Fruit fly (Drosophila melanogaster): ENCODE data around the gene Dronc.

The Dronc gene

DNA sequence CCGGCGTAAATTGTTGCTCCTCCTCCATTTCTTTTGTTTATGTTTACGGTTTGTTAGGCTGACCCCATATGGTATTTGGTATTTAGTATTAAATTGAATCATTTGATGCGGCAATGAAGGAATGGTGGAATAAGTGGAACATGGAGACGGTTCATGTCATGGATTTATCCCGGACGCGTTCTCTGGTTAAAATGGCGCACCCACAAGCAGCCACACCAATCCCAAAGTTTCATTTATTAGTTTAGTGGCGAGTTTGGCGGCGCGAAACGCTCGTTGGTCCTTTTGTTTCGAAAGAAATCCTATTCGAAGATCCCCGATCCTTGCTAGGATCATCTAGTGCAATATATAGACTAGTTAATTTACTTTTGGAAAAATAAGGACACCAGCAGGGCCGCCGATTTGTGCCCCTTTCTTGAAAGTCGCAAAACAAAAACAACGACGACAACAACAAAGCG lies at the start of gene Dronc, which contains the start of gene CG6685:
Gene Dronc, plus strand, starts transcription at position 213 of the 455 bp plus-strand sequence.
Gene CG6685, minus strand, starts transcription at position 51 of the 455 bp plus-strand sequence.
- peak; percentile 59 for TF ChIP-seq gro (GFP tag; optimal IDR thresholded peaks at IDR 0.05)
- TF ChIP-seq CG8924 (tag; optimal IDR thresholded peaks at IDR 0.05): no peak
- peak; percentile 83 for TF ChIP-seq CG15514 (GFP tag; optimal IDR thresholded peaks at IDR 0.05)
- peak; percentile 57 for TF ChIP-seq ftz-f1 (GFP tag; optimal IDR thresholded peaks at IDR 0.05)
- TF ChIP-seq Hr78 (GFP tag; optimal IDR thresholded peaks at IDR 0.05): peak in 1 of 2 experiments; percentile 80
- TF ChIP-seq CG9797 (GFP tag; optimal IDR thresholded peaks at IDR 0.05): peak; percentile 85
- TF ChIP-seq trem (tag; optimal IDR thresholded peaks at IDR 0.05): peak; percentile 57
- peak; percentile 59 for TF ChIP-seq CHES-1-like (GFP tag; optimal IDR thresholded peaks at IDR 0.05)
- peak; percentile 58 for TF ChIP-seq pita (GFP tag; optimal IDR thresholded peaks at IDR 0.05)
- peak; percentile 98 for TF ChIP-seq pzg (GFP tag; optimal IDR thresholded peaks at IDR 0.05)
- TF ChIP-seq stwl (tag; optimal IDR thresholded peaks at IDR 0.05): peak; percentile 97
- peak; percentile 65 for TF ChIP-seq gsb-n (tag; optimal IDR thresholded peaks at IDR 0.05)
- peak; percentile 43 for TF ChIP-seq CG17829 (tag; optimal IDR thresholded peaks at IDR 0.05)
- peak; percentile 57 for TF ChIP-seq nmo (GFP tag; optimal IDR thresholded peaks at IDR 0.05)
- peak; percentile 9 for TF ChIP-seq zfh2 (GFP tag; optimal IDR thresholded peaks at IDR 0.05)
- TF ChIP-seq chn (GFP tag; optimal IDR thresholded peaks at IDR 0.05): no peak
- peak; percentile 59 for TF ChIP-seq Myb (GFP tag; optimal IDR thresholded peaks at IDR 0.05)
- TF ChIP-seq YL-1 (GFP tag; optimal IDR thresholded peaks at IDR 0.05): peak; percentile 77
- TF ChIP-seq CG13624 (GFP tag; optimal IDR thresholded peaks at IDR 0.05): peak; percentile 30
- peak; percentile 70 for TF ChIP-seq Hmr (GFP tag; optimal IDR thresholded peaks at IDR 0.05)
- peak; percentile 52 for TF ChIP-seq Jarid2 (GFP tag; optimal IDR thresholded peaks at IDR 0.05)
- TF ChIP-seq pfk (GFP tag; optimal IDR thresholded peaks at IDR 0.05): peak; percentile 95
- TF ChIP-seq knrl (GFP tag; IDR thresholded peaks at IDR 0.05; ENCODE audit: partially characterized antibody): no peak; the same call in 2 of the 3 replicates
- TF ChIP-seq scrt (GFP tag; optimal IDR thresholded peaks at IDR 0.05): peak; percentile 64
- TF ChIP-seq Eip74EF (GFP tag; optimal IDR thresholded peaks at IDR 0.05): no peak
- peak; percentile 14 for TF ChIP-seq ewg (GFP tag; optimal IDR thresholded peaks at IDR 0.05)
- TF ChIP-seq CG11085 (GFP tag; IDR thresholded peaks at IDR 0.05): no peak
- peak; percentile 83 for TF ChIP-seq CG33213 (GFP tag; optimal IDR thresholded peaks at IDR 0.05)
- peak; percentile 11 for TF ChIP-seq HmgD (GFP tag; optimal IDR thresholded peaks at IDR 0.05)
- peak; percentile 88 for TF ChIP-seq CG12659 (GFP tag; optimal IDR thresholded peaks at IDR 0.05)
- peak; percentile 33 for TF ChIP-seq dm (GFP tag; optimal IDR thresholded peaks at IDR 0.05)
- no peak for TF ChIP-seq CG1647 (GFP tag; optimal IDR thresholded peaks at IDR 0.05)
- no peak for TF ChIP-seq CG3995 (GFP tag; optimal IDR thresholded peaks at IDR 0.05)
- no peak for TF ChIP-seq sim (GFP tag; IDR thresholded peaks at IDR 0.05)
- peak; percentile 70 for TF ChIP-seq hkb (optimal IDR thresholded peaks at IDR 0.05)
- TF ChIP-seq hkb (GFP tag; IDR thresholded peaks at IDR 0.05): no peak
- TF ChIP-seq CG3163 (GFP tag; optimal IDR thresholded peaks at IDR 0.05): peak; percentile 2
- TF ChIP-seq Abd-B (GFP tag; optimal IDR thresholded peaks at IDR 0.05): no peak
- TF ChIP-seq Sry-δ (GFP tag; optimal IDR thresholded peaks at IDR 0.05): peak; percentile 55
- no peak for TF ChIP-seq Usf (GFP tag; optimal IDR thresholded peaks at IDR 0.05)
- peak; percentile 57 for TF ChIP-seq CG17186 (GFP tag; optimal IDR thresholded peaks at IDR 0.05)
- peak in 1 of 2 experiments; percentile 86 for TF ChIP-seq crp (GFP tag; optimal IDR thresholded peaks at IDR 0.05)
- peak; percentile 68 for TF ChIP-seq CG10267 (tag; optimal IDR thresholded peaks at IDR 0.05)
- peak; percentile 7 for TF ChIP-seq CG1792 (GFP tag; optimal IDR thresholded peaks at IDR 0.05)
- peak; percentile 36 for TF ChIP-seq CG12155 (GFP tag; optimal IDR thresholded peaks at IDR 0.05)
- TF ChIP-seq Pdp1 (GFP tag; optimal IDR thresholded peaks at IDR 0.05): peak in 1 of 2 experiments; percentile 73
- TF ChIP-seq Camta (GFP tag; optimal IDR thresholded peaks at IDR 0.05): peak; percentile 9
- peak; percentile 11 for TF ChIP-seq eyg (GFP tag; optimal IDR thresholded peaks at IDR 0.05)
- TF ChIP-seq onecut (GFP tag; IDR thresholded peaks at IDR 0.05): 0 out of 2 replicates have a peak, but pooled peaks have one; percentile 29
